Worm (Caenorhabditis elegans) whole organism, L3 larva: Measurements from ENCODE around the gene F20G2.2.

ENCODE experiments used
- ceh-28 ChIP-seq: fragments of 150-350 bp; optimal IDR thresholded peaks from 2 replicates; lab custom pipeline; 2014; ENCODE audit warnings: missing biosample characterization, missing genetic modification reagents, missing genetic modification characterization
- lin-39 ChIP-seq: fragments of 150-350 bp; optimal IDR thresholded peaks from 2 replicates; lab custom pipeline; 2018; ENCODE audit warnings: missing biosample characterization, missing genetic modification reagents, missing genetic modification characterization
- lsy-12 ChIP-seq: sonication (generic microtip); optimal IDR thresholded peaks from 2 replicates; lab custom pipeline; 2016; ENCODE audit warnings: mild to moderate bottlenecking, missing genetic modification characterization, missing compliant biosample characterization
- mdl-1 ChIP-seq: fragments of 150-350 bp; optimal IDR thresholded peaks from 2 replicates; lab custom pipeline; 2014; ENCODE audit warnings: missing biosample characterization, missing genetic modification characterization
- nhr-76 ChIP-seq: fragments of 150-350 bp; sonication (generic microtip); optimal IDR thresholded peaks from 5 replicates; lab custom pipeline; 2014; ENCODE audit warnings: missing biosample characterization, missing genetic modification characterization
- nhr-77 ChIP-seq: fragments of 150-350 bp; optimal IDR thresholded peaks from 2 replicates; lab custom pipeline; 2014; ENCODE audit warnings: missing biosample characterization, missing genetic modification characterization
- unc-62 ChIP-seq: fragments of 150-350 bp; sonication (generic microtip); optimal IDR thresholded peaks from 4 replicates; lab custom pipeline; 2014; ENCODE audit warnings: missing biosample characterization, missing genetic modification reagents, missing genetic modification characterization

DNA sequence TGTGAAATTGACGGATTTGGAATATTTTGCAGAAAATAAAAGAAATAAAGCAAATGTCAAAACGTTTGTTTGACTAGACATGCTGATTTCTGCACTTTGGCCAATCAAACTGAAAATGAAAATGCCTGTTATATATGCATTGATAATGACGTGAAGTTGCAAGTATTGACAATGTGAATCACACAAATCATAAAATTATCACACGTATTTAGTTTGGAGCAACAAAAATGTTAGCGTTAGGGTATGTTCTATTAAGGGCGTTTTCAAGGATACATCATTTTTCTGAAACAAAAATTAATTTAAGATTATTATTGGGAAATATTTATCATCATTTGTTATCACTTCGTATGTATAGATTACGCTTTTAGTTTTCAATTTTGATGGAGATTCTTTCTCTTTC, 4.4 kb downstream of the F20G2.2 start, which contains the start of gene cld-9:
- no peak for TF ChIP-seq nhr-76 (tag; lab: Kevin White, UChicago)
- no peak for TF ChIP-seq ceh-28 (tag; lab: Kevin White, UChicago)
- TF ChIP-seq lin-39 = no peak
- TF ChIP-seq unc-62 (GFP tag; lab: Kevin White, UChicago) = no peak
- TF ChIP-seq mdl-1 (tag; lab: Kevin White, UChicago) = no peak
- no peak for TF ChIP-seq lsy-12 (tag; lab: Kevin White, UChicago)
- TF ChIP-seq nhr-77 (tag; lab: Kevin White, UChicago) = no peak
